Fruit fly (Drosophila melanogaster) whole organism, adult: ENCODE results near the gene Bub1.

Experiments used
- CG11617 ChIP-seq: fragments of 200-800 bp; sonication (Bioruptor generic); optimal IDR thresholded peaks from 2 replicates; lab custom pipeline; 2017; ENCODE audit warnings: mild to moderate bottlenecking, missing biosample characterization, missing genetic modification reagents, missing genetic modification characterization
- CG12768 ChIP-seq: fragments of 200-800 bp; sonication (Bioruptor generic); optimal IDR thresholded peaks from 2 replicates; lab custom pipeline; 2017; ENCODE audit warnings: missing biosample characterization, missing genetic modification characterization, mild to moderate bottlenecking, moderate library complexity, missing genetic modification reagents
- CG14711 ChIP-seq: fragments of 200-800 bp; sonication (Bioruptor generic); optimal IDR thresholded peaks from 2 replicates; lab custom pipeline; 2018; ENCODE audit warnings: missing biosample characterization, mild to moderate bottlenecking, missing genetic modification characterization, moderate library complexity
- CG7045 ChIP-seq: fragments of 200-800 bp; sonication (Bioruptor generic); optimal IDR thresholded peaks from 2 replicates; lab custom pipeline; 2017; ENCODE audit warnings: missing biosample characterization, mild to moderate bottlenecking, missing genetic modification characterization
- CG7101 ChIP-seq: fragments of 200-800 bp; sonication (Bioruptor generic); optimal IDR thresholded peaks from 2 replicates; lab custom pipeline; 2018; ENCODE audit warnings: missing biosample characterization, mild to moderate bottlenecking, missing genetic modification characterization, moderate library complexity
- Clk ChIP-seq: fragments of 200-800 bp; sonication (Bioruptor generic); optimal IDR thresholded peaks from 2 replicates; lab custom pipeline; 2017; ENCODE audit warnings: missing biosample characterization, missing genetic modification characterization
- Hr96 ChIP-seq: fragments of 200-800 bp; sonication (Bioruptor generic); optimal IDR thresholded peaks from 2 replicates; lab custom pipeline; 2016; ENCODE audit warnings: missing biosample characterization, missing genetic modification characterization
- Mnt ChIP-seq: fragments of 200-800 bp; sonication (Bioruptor generic); optimal IDR thresholded peaks from 2 replicates; lab custom pipeline; 2016; ENCODE audit warnings: missing biosample characterization, mild to moderate bottlenecking, missing genetic modification characterization
- bab1 ChIP-seq: fragments of 200-800 bp; sonication (Bioruptor generic); optimal IDR thresholded peaks from 3 replicates; lab custom pipeline; 2019; ENCODE audit warnings: missing biosample characterization, mild to moderate bottlenecking, missing genetic modification characterization, moderate library complexity
- cic ChIP-seq: fragments of 200-800 bp; sonication (Bioruptor generic); optimal IDR thresholded peaks from 2 replicates; lab custom pipeline; 2017; ENCODE audit warnings: missing biosample characterization, mild to moderate bottlenecking, missing genetic modification characterization, moderate library complexity
- cnc ChIP-seq, 2 experiments: fragments of >200 bp; optimal IDR thresholded peaks; 2 replicates each; lab custom pipeline; 2017
- ovo ChIP-seq: fragments of 200-800 bp; sonication (Bioruptor generic); optimal IDR thresholded peaks from 2 replicates; lab custom pipeline; 2016; ENCODE audit warnings: missing biosample characterization, missing genetic modification characterization
- pad ChIP-seq: fragments of 200-800 bp; sonication (Bioruptor generic); optimal IDR thresholded peaks from 3 replicates; lab custom pipeline; 2017; ENCODE audit warnings: missing biosample characterization, missing genetic modification characterization, mild to moderate bottlenecking, moderate library complexity, missing genetic modification reagents
- toe ChIP-seq: fragments of 200-800 bp; sonication (Bioruptor generic); optimal IDR thresholded peaks from 2 replicates; lab custom pipeline; 2016; ENCODE audit warnings: missing biosample characterization, missing genetic modification characterization

DNA sequence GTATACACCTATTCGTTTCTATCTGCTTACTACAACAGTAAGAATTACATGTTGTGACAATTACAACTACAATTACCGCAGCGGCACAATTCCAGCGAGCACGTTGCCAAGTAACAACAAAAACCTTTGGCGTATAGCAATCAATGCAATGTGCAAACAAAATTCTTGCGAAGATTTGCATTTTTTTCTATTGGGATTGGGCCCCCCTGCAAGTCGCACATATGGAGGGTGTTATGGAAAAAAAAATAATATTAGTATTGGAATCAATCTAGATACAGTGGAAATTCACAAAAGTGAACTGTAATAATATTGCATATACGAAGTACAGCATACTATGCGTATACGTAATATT is 24.0 kb downstream of the Bub1 start:
- TF ChIP-seq cic (GFP tag; lab: Kevin White, UChicago): no peak
- peak; percentile 25 for TF ChIP-seq Mnt
- no peak for TF ChIP-seq CG12768 (GFP tag; lab: Kevin White, UChicago)
- TF ChIP-seq ovo (GFP tag; lab: Kevin White, UChicago): peak; percentile 3
- TF ChIP-seq Clk: no peak
- TF ChIP-seq cnc (optimal IDR thresholded peaks at IDR 0.05; lab: Kevin White, UChicago): no peak
- no peak for TF ChIP-seq CG14711 (tag; lab: Kevin White, UChicago)
- no peak for TF ChIP-seq CG7045 (GFP tag; lab: Kevin White, UChicago)
- no peak for TF ChIP-seq CG11617 (GFP tag; lab: Kevin White, UChicago)
- no peak for TF ChIP-seq CG7101
- no peak for TF ChIP-seq Hr96 (GFP tag; lab: Kevin White, UChicago)
- TF ChIP-seq pad (GFP tag; lab: Kevin White, UChicago): no peak
- no peak for TF ChIP-seq bab1 (GFP tag; lab: Kevin White, UChicago)
- TF ChIP-seq toe: no peak
